Worm (Caenorhabditis elegans): ENCODE results near the gene rsp-8.

DNA sequence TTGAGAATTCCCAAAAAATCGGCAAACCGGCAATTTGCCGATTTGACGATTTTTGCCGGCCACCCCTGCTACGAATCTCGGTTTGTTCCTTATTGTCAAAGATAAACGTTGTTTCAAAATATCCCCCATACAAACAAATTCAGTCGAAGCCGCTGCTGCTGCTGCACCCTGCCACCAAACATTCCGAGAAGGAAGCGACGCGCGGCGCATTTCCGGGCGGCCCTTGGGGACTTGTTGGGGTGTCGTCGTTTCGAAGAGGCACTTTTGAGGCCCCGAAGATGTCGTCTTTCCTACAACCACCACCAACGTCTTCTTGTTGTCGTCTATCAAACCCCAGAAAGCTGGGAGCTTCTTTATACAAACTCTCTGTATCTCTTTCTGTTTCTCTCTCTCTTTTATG, 31.8 kb upstream of the rsp-8 start:
- no peak for TF ChIP-seq elt-3 (tag; optimal IDR thresholded peaks at IDR 0.05)
- no peak for TF ChIP-seq ztf-11 (tag; optimal IDR thresholded peaks at IDR 0.05)
- TF ChIP-seq ceh-88 (GFP tag; IDR thresholded peaks at IDR 0.05), result no peak
- TF ChIP-seq lsy-2 (tag; optimal IDR thresholded peaks at IDR 0.05), result no peak
- no peak for TF ChIP-seq nhr-85 (tag)
- TF ChIP-seq nhr-90 (tag; optimal IDR thresholded peaks at IDR 0.05; ENCODE audit: poor library complexity), result no peak
- TF ChIP-seq hpl-2 (GFP tag; optimal IDR thresholded peaks at IDR 0.05), result no peak
- TF ChIP-seq nhr-76 (tag; optimal IDR thresholded peaks at IDR 0.05), result no peak
- TF ChIP-seq fkh-10 (GFP tag; optimal IDR thresholded peaks at IDR 0.05), result no peak
